Fruit fly (Drosophila melanogaster) whole organism, embryonic: ENCODE data around the gene PPP4R2r.

ENCODE experiments used
- Atf-2 ChIP-seq: fragments of 200-800 bp; sonication (Bioruptor generic); optimal IDR thresholded peaks from 2 replicates; lab custom pipeline; 2016; ENCODE audit warnings: missing biosample characterization, missing genetic modification characterization
- CG10321 ChIP-seq: fragments of 200-800 bp; sonication (Bioruptor generic); IDR thresholded peaks from 2 replicates; pipeline ENCODE4 v1.3.6; 2022; ENCODE audit warnings: missing biosample characterization, missing genetic modification characterization
- CG10959 ChIP-seq: fragments of 200-800 bp; sonication (Bioruptor generic); IDR thresholded peaks from 2 replicates; pipeline ENCODE4 v1.3.6; 2022; ENCODE audit warnings: missing biosample characterization, missing genetic modification characterization
- CG12659 ChIP-seq: fragments of 200-800 bp; sonication (Bioruptor generic); optimal IDR thresholded peaks from 3 replicates; lab custom pipeline; 2017; ENCODE audit warnings: mild to moderate bottlenecking, missing biosample characterization, missing genetic modification reagents, missing genetic modification characterization
- CG1832 ChIP-seq: fragments of 200-800 bp; sonication (Bioruptor generic); optimal IDR thresholded peaks from 2 replicates; lab custom pipeline; 2017; ENCODE audit warnings: missing biosample characterization, mild to moderate bottlenecking, missing genetic modification characterization, inconsistent platforms
- CG18764 ChIP-seq: fragments of 200-800 bp; sonication (Bioruptor generic); optimal IDR thresholded peaks from 3 replicates; lab custom pipeline; 2016; ENCODE audit warnings: missing biosample characterization, missing genetic modification characterization
- CG33213 ChIP-seq: fragments of 200-800 bp; sonication (Bioruptor generic); optimal IDR thresholded peaks from 3 replicates; lab custom pipeline; 2016; ENCODE audit warnings: missing biosample characterization, missing genetic modification characterization
- CG34224 ChIP-seq: fragments of 200-800 bp; sonication (Bioruptor generic); IDR thresholded peaks from 3 replicates; pipeline ENCODE4 v1.3.6; 2022; ENCODE audit warnings: missing biosample characterization, missing genetic modification characterization; ENCODE audit not compliant: partially characterized antibody
- CG4360 ChIP-seq: fragments of 200-800 bp; sonication (Bioruptor generic); IDR thresholded peaks from 2 replicates; pipeline ENCODE4 v1.3.6; 2022; ENCODE audit warnings: missing biosample characterization, missing genetic modification characterization
- CG6791 ChIP-seq: fragments of 200-800 bp; sonication (Bioruptor generic); IDR thresholded peaks from 3 replicates; pipeline ENCODE4 v1.3.6; 2022; ENCODE audit warnings: missing biosample characterization, missing genetic modification characterization; ENCODE audit not compliant: partially characterized antibody
- CG9727 ChIP-seq: fragments of 200-800 bp; sonication (Bioruptor generic); optimal IDR thresholded peaks from 3 replicates; lab custom pipeline; 2017; ENCODE audit warnings: missing biosample characterization, mild to moderate bottlenecking, missing genetic modification characterization
- CG9876 ChIP-seq: fragments of 200-800 bp; sonication (Bioruptor generic); optimal IDR thresholded peaks from 2 replicates; lab custom pipeline; 2016; ENCODE audit warnings: missing biosample characterization, missing genetic modification characterization
- CTCF ChIP-seq: fragments of 200-800 bp; sonication (Bioruptor generic); optimal IDR thresholded peaks from 2 replicates; lab custom pipeline; 2017; ENCODE audit warnings: missing biosample characterization, mild to moderate bottlenecking, missing genetic modification characterization, moderate library complexity
- CoRest ChIP-seq: fragments of 200-800 bp; sonication (Bioruptor generic); optimal IDR thresholded peaks from 3 replicates; lab custom pipeline; 2018; ENCODE audit warnings: missing biosample characterization, mild to moderate bottlenecking, missing genetic modification characterization, moderate library complexity
- Dip3 ChIP-seq: fragments of 200-800 bp; sonication (Bioruptor generic); optimal IDR thresholded peaks from 3 replicates; lab custom pipeline; 2016; ENCODE audit warnings: missing biosample characterization, missing genetic modification characterization
- Eip74EF ChIP-seq, 2 experiments: fragments of 200-800 bp in 1 of 2; fragments of >200 bp in 1 of 2; sonication (Bioruptor generic) in 1 of 2; optimal IDR thresholded peaks; 2 replicates each; lab custom pipeline; 2017 to 2019; ENCODE audit warnings: missing biosample characterization in 2 of 2, missing genetic modification characterization in 2 of 2, mild to moderate bottlenecking in 1 of 2, moderate library complexity in 1 of 2
- Gug ChIP-seq: fragments of 200-800 bp; sonication (Bioruptor generic); IDR thresholded peaks from 4 replicates; pipeline ENCODE4 v1.3.6; 2022; ENCODE audit warnings: missing biosample characterization, missing genetic modification characterization
- HmgZ ChIP-seq: fragments of 200-800 bp; sonication (Bioruptor generic); optimal IDR thresholded peaks from 2 replicates; lab custom pipeline; 2018; ENCODE audit warnings: missing biosample characterization, mild to moderate bottlenecking, missing genetic modification characterization
- MBD-R2 ChIP-seq: fragments of 200-800 bp; sonication (Bioruptor generic); IDR thresholded peaks from 2 replicates; pipeline ENCODE4 v1.3.6; 2022; ENCODE audit warnings: missing biosample characterization, missing genetic modification characterization
- Med ChIP-seq: fragments of 200-800 bp; sonication (Bioruptor generic); peaks from one replicate; lab custom pipeline; 2016; ENCODE audit warnings: missing biosample characterization, missing genetic modification characterization, mild to moderate bottlenecking, inconsistent platforms, moderate library complexity
- NC2β ChIP-seq: fragments of 200-800 bp; sonication (Bioruptor generic); optimal IDR thresholded peaks from 2 replicates; lab custom pipeline; 2016; ENCODE audit warnings: missing biosample characterization, missing genetic modification characterization
- Scr ChIP-seq: fragments of 200-800 bp; sonication (Bioruptor generic); IDR thresholded peaks from 2 replicates; pipeline ENCODE4 v1.3.6; 2022; ENCODE audit warnings: missing biosample characterization, missing genetic modification characterization; ENCODE audit not compliant: partially characterized antibody
- Six4 ChIP-seq: fragments of 200-800 bp; sonication (Bioruptor generic); optimal IDR thresholded peaks from 2 replicates; lab custom pipeline; 2016; ENCODE audit warnings: missing biosample characterization, missing genetic modification characterization
- aop ChIP-seq: fragments of 200-800 bp; sonication (Bioruptor generic); IDR thresholded peaks from 2 replicates; pipeline ENCODE4 v1.3.6; 2022; ENCODE audit warnings: missing biosample characterization, missing genetic modification characterization
- bbx ChIP-seq: fragments of 200-800 bp; sonication (Bioruptor generic); IDR thresholded peaks from 2 replicates; pipeline ENCODE4 v1.3.6; 2022; ENCODE audit warnings: missing biosample characterization, missing genetic modification characterization; ENCODE audit not compliant: partially characterized antibody
- cg ChIP-seq: fragments of 200-800 bp; sonication (Bioruptor generic); optimal IDR thresholded peaks from 3 replicates; lab custom pipeline; 2019; ENCODE audit warnings: missing biosample characterization, mild to moderate bottlenecking, missing genetic modification characterization, moderate library complexity
- chinmo ChIP-seq: fragments of 200-800 bp; sonication (Bioruptor generic); IDR thresholded peaks from 4 replicates; pipeline ENCODE4 v1.3.6; 2022; ENCODE audit warnings: missing biosample characterization, missing genetic modification characterization; ENCODE audit not compliant: partially characterized antibody
- croc ChIP-seq: fragments of 200-800 bp; sonication (Bioruptor generic); conservative IDR thresholded peaks from 3 replicates; pipeline ENCODE4 v1.3.6; 2022; ENCODE audit warnings: missing biosample characterization, missing genetic modification characterization
- dimm ChIP-seq: fragments of 200-800 bp; sonication (Bioruptor generic); IDR thresholded peaks from 2 replicates; pipeline ENCODE4 v1.3.6; 2022; ENCODE audit warnings: missing biosample characterization, missing genetic modification characterization
- esg ChIP-seq: fragments of 200-800 bp; sonication (Bioruptor generic); conservative IDR thresholded peaks from 2 replicates; pipeline ENCODE4 v1.3.6; 2022; ENCODE audit warnings: missing biosample characterization, missing genetic modification characterization
- ewg ChIP-seq: fragments of 200-800 bp; sonication (Bioruptor generic); optimal IDR thresholded peaks from 3 replicates; lab custom pipeline; 2017; ENCODE audit warnings: mild to moderate bottlenecking, missing biosample characterization, missing genetic modification reagents, missing genetic modification characterization
- fd102C ChIP-seq: fragments of 200-800 bp; sonication (Bioruptor generic); optimal IDR thresholded peaks from 2 replicates; lab custom pipeline; 2018; ENCODE audit warnings: missing biosample characterization, mild to moderate bottlenecking, missing genetic modification characterization, moderate library complexity
- ftz-f1 ChIP-seq: fragments of 200-800 bp; sonication (Bioruptor generic); optimal IDR thresholded peaks from 2 replicates; lab custom pipeline; 2016; ENCODE audit warnings: missing biosample characterization, missing genetic modification characterization
- gcm ChIP-seq: fragments of 200-800 bp; sonication (Bioruptor generic); optimal IDR thresholded peaks from 2 replicates; lab custom pipeline; 2019; ENCODE audit warnings: missing biosample characterization, mild to moderate bottlenecking, missing genetic modification characterization, moderate library complexity
- ind ChIP-seq: fragments of 200-800 bp; sonication (Bioruptor generic); optimal IDR thresholded peaks from 3 replicates; lab custom pipeline; 2016; ENCODE audit warnings: missing biosample characterization, missing genetic modification characterization
- insv ChIP-seq, 2 experiments: fragments of 200-800 bp; sonication (Bioruptor generic); optimal IDR thresholded peaks; 3 replicates each; lab custom pipeline; 2016 to 2018; ENCODE audit warnings: missing biosample characterization in 2 of 2, missing genetic modification characterization in 2 of 2
- lmd ChIP-seq: fragments of 200-800 bp; sonication (Bioruptor generic); IDR thresholded peaks from 2 replicates; pipeline ENCODE4 v1.3.6; 2022; ENCODE audit warnings: missing biosample characterization, missing genetic modification characterization
- luna ChIP-seq: fragments of 200-800 bp; sonication (Bioruptor generic); optimal IDR thresholded peaks from 2 replicates; lab custom pipeline; 2016; ENCODE audit warnings: missing biosample characterization, missing genetic modification characterization
- pan ChIP-seq, 4 experiments: fragments of >200 bp in 3 of 4; fragments of 200-800 bp in 1 of 4; sonication (Bioruptor generic) in 1 of 4; optimal IDR thresholded peaks in 3 of 4; IDR thresholded peaks in 1 of 4; 2 replicates each; pipeline versions ENCODE4 v1.3.6 to Lab custom; 2017 to 2022; ENCODE audit warnings: missing biosample characterization in 2 of 4, missing genetic modification characterization in 2 of 4, mixed read lengths in 1 of 4
- phol ChIP-seq: fragments of 200-800 bp; sonication (Bioruptor generic); optimal IDR thresholded peaks from 3 replicates; lab custom pipeline; 2018; ENCODE audit warnings: missing biosample characterization, mild to moderate bottlenecking, missing genetic modification characterization, moderate library complexity
- pita ChIP-seq: fragments of 200-800 bp; sonication (Bioruptor generic); optimal IDR thresholded peaks from 2 replicates; lab custom pipeline; 2017; ENCODE audit warnings: missing biosample characterization, mild to moderate bottlenecking, missing genetic modification characterization
- pros ChIP-seq: fragments of 200-800 bp; sonication (Bioruptor generic); optimal IDR thresholded peaks from 3 replicates; lab custom pipeline; 2019; ENCODE audit warnings: missing biosample characterization, mild to moderate bottlenecking, missing genetic modification characterization, moderate library complexity
- psq ChIP-seq: fragments of 200-800 bp; sonication (Bioruptor generic); optimal IDR thresholded peaks from 2 replicates; lab custom pipeline; 2017; ENCODE audit warnings: missing biosample characterization, missing genetic modification characterization
- pum ChIP-seq: fragments of 200-800 bp; sonication (Bioruptor generic); optimal IDR thresholded peaks from 2 replicates; lab custom pipeline; 2016; ENCODE audit warnings: missing biosample characterization, missing genetic modification characterization
- sens ChIP-seq: fragments of 200-800 bp; sonication (Bioruptor generic); peaks from one replicate; lab custom pipeline; 2016; ENCODE audit warnings: missing biosample characterization, missing genetic modification characterization
- stwl ChIP-seq: fragments of 200-800 bp; sonication (Bioruptor generic); optimal IDR thresholded peaks from 3 replicates; lab custom pipeline; 2018; ENCODE audit warnings: missing biosample characterization, mild to moderate bottlenecking, missing genetic modification characterization, moderate library complexity
- sug ChIP-seq: fragments of 200-800 bp; optimal IDR thresholded peaks from 2 replicates; lab custom pipeline; 2019; ENCODE audit warnings: missing biosample characterization, mild to moderate bottlenecking, missing genetic modification characterization, moderate library complexity
- usp ChIP-seq: fragments of >200 bp; optimal IDR thresholded peaks from 2 replicates; lab custom pipeline; 2017; ENCODE audit warnings: missing biosample characterization, missing genetic modification characterization
- zfh1 ChIP-seq: fragments of 200-800 bp; sonication (Bioruptor generic); IDR thresholded peaks from 3 replicates; pipeline ENCODE4 v1.3.6; 2022; ENCODE audit warnings: missing biosample characterization, missing genetic modification characterization
- zfh2 ChIP-seq: fragments of 200-800 bp; sonication (Bioruptor generic); optimal IDR thresholded peaks from 2 replicates; lab custom pipeline; 2016; ENCODE audit warnings: missing biosample characterization, missing genetic modification characterization

PPP4R2r gene

dm6 chrX:10472614-10473248 is 5.9 kb upstream of the PPP4R2r start (continued):
- TF ChIP-seq phol (peak; percentile 58), bbx (GFP tag; lab: Robert Waterston, UW) (0 out of 2 replicates have a peak, but pooled peaks have one; percentile 22), gcm (GFP tag; lab: Kevin White, UChicago) (no peak), psq (GFP tag; lab: Kevin White, UChicago) (no peak), fd102C (GFP tag; lab: Kevin White, UChicago) (no peak), CG1832 (peak; percentile 94), zfh2 (no peak), NC2β (GFP tag; lab: Kevin White, UChicago) (no peak), ftz-f1 (GFP tag; lab: Kevin White, UChicago) (peak; percentile 31), Atf-2 (GFP tag; lab: Kevin White, UChicago) (no peak), insv (GFP tag; optimal IDR thresholded peaks at IDR 0.05; lab: Kevin White, UChicago) (no peak), CoRest (peak; percentile 6), Dip3 (no peak), usp (no peak), lmd (GFP tag; lab: Robert Waterston, UW) (no peak), pros (peak; percentile 31), ind (GFP tag; lab: Kevin White, UChicago) (no peak), cg (GFP tag; lab: Kevin White, UChicago) (peak; percentile 91), CG10959 (GFP tag; lab: Robert Waterston, UW) (no peak), Gug (GFP tag; lab: Robert Waterston, UW) (no peak), MBD-R2 (GFP tag; lab: Robert Waterston, UW) (peak; percentile 52; the same call in 1 of the 2 replicates), HmgZ (peak; percentile 56), esg (GFP tag; lab: Robert Waterston, UW) (no peak), CG18764 (GFP tag; lab: Kevin White, UChicago) (no peak), luna (GFP tag; lab: Kevin White, UChicago) (no peak), CG12659 (GFP tag; lab: Kevin White, UChicago) (peak; percentile 59), CG10321 (GFP tag; lab: Robert Waterston, UW) (peak; percentile 98), CG4360 (peak; percentile 42; the same call in 1 of the 2 replicates), pum (GFP tag; lab: Kevin White, UChicago) (no peak), CTCF (GFP tag; lab: Kevin White, UChicago) (peak; percentile 71), croc (GFP tag; lab: Robert Waterston, UW) (no peak), Med (GFP tag; lab: Kevin White, UChicago) (peak; percentile 87), dimm (no peak), sug (tag; lab: Kevin White, UChicago) (peak; percentile 41), Scr (GFP tag; lab: Robert Waterston, UW) (peak; percentile 21; the same call in 1 of the 2 replicates), Six4 (GFP tag; lab: Kevin White, UChicago) (no peak), CG9727 (GFP tag; lab: Kevin White, UChicago) (peak; percentile 26), pita (no peak), CG9876 (GFP tag; lab: Kevin White, UChicago) (no peak), chinmo (GFP tag; lab: Robert Waterston, UW) (peak; percentile 70; the same call in 1 of the 4 replicates), CG6791 (GFP tag; lab: Robert Waterston, UW) (peak; percentile 48; the same call in 2 of the 3 replicates), stwl (tag; lab: Kevin White, UChicago) (peak; percentile 35), Eip74EF (GFP tag; optimal IDR thresholded peaks at IDR 0.05; lab: Kevin White, UChicago) (no peak), pan (optimal IDR thresholded peaks at IDR 0.05; lab: Kevin White, UChicago) (no peak), pan (GFP tag; optimal IDR thresholded peaks at IDR 0.05 in 1 of 2, IDR thresholded peaks at IDR 0.05 in 1 of 2) (peak in 1 of 2 experiments; percentile 27), ewg (peak; percentile 27), CG34224 (GFP tag; lab: Robert Waterston, UW) (peak; percentile 36; the same call in 1 of the 3 replicates), zfh1 (GFP tag; lab: Robert Waterston, UW) (no peak), aop (no peak), sens (GFP tag; lab: Kevin White, UChicago) (peak; percentile 51), CG33213 (GFP tag; lab: Kevin White, UChicago) (no peak)
